Fruit fly (Drosophila melanogaster) whole organism, wandering third instar larva: Measurements from ENCODE around the gene CG4053.

Experiments used
- Abd-B ChIP-seq: fragments of >200 bp; optimal IDR thresholded peaks from 2 replicates; lab custom pipeline; 2017; ENCODE audit warnings: missing biosample characterization, missing genetic modification characterization
- CG32264 ChIP-seq: fragments of 200-800 bp; sonication (Bioruptor generic); optimal IDR thresholded peaks from 2 replicates; lab custom pipeline; 2016; ENCODE audit warnings: missing biosample characterization, missing genetic modification characterization
- CG9705 ChIP-seq: fragments of 200-800 bp; sonication (Bioruptor generic); optimal IDR thresholded peaks from 2 replicates; lab custom pipeline; 2018; ENCODE audit warnings: missing biosample characterization, mild to moderate bottlenecking, missing genetic modification characterization
- CrebA ChIP-seq: fragments of 200-800 bp; sonication (Bioruptor generic); optimal IDR thresholded peaks from 2 replicates; lab custom pipeline; 2016; ENCODE audit warnings: missing biosample characterization, mild to moderate bottlenecking, missing genetic modification characterization, borderline replicate concordance
- Dfd ChIP-seq: fragments of >200 bp; optimal IDR thresholded peaks from 2 replicates; lab custom pipeline; 2017; ENCODE audit warnings: missing biosample characterization, missing genetic modification characterization
- Dif ChIP-seq: fragments of 200-275, 200-300 bp; sonication (Bioruptor generic); optimal IDR thresholded peaks from 2 replicates; lab custom pipeline; 2018; ENCODE audit warnings: missing biosample characterization, missing genetic modification characterization; ENCODE audit not compliant: partially characterized antibody
- GATAd ChIP-seq: sonication (Bioruptor generic); optimal IDR thresholded peaks from 2 replicates; lab custom pipeline; 2016; ENCODE audit warnings: missing biosample characterization, missing genetic modification characterization
- HLH106 ChIP-seq: fragments of 200-800 bp; optimal IDR thresholded peaks from 3 replicates; lab custom pipeline; 2019; ENCODE audit warnings: missing biosample characterization, mild to moderate bottlenecking, missing genetic modification characterization, moderate library complexity
- Hnf4 ChIP-seq: fragments of 200-800 bp; sonication (Bioruptor generic); optimal IDR thresholded peaks from 2 replicates; lab custom pipeline; 2016; ENCODE audit warnings: missing biosample characterization, mild to moderate bottlenecking, missing genetic modification characterization
- Hr78 ChIP-seq: fragments of >200 bp; optimal IDR thresholded peaks from 2 replicates; lab custom pipeline; 2017; ENCODE audit warnings: missing biosample characterization, missing genetic modification characterization
- Hr83 ChIP-seq: fragments of 200-300 bp; sonication (Bioruptor generic); optimal IDR thresholded peaks from 2 replicates; lab custom pipeline; 2016; ENCODE audit warnings: missing biosample characterization, mild to moderate bottlenecking, missing genetic modification characterization, moderate library complexity; ENCODE audit not compliant: poor library complexity, severe bottlenecking
- Jra ChIP-seq: sonication (Bioruptor generic); optimal IDR thresholded peaks from 2 replicates; lab custom pipeline; 2016; ENCODE audit warnings: missing biosample characterization, missing genetic modification characterization
- Mio ChIP-seq: sonication (Bioruptor generic); optimal IDR thresholded peaks from 2 replicates; lab custom pipeline; 2016; ENCODE audit warnings: missing biosample characterization, missing genetic modification characterization
- Myc ChIP-seq: fragments of >200 bp; optimal IDR thresholded peaks from 2 replicates; lab custom pipeline; 2017
- OdsH ChIP-seq: fragments of 200-800 bp; sonication (Bioruptor generic); optimal IDR thresholded peaks from 2 replicates; lab custom pipeline; 2016; ENCODE audit warnings: missing biosample characterization, mild to moderate bottlenecking, missing genetic modification characterization
- Rel ChIP-seq, 2 experiments: fragments of 200-800 bp; sonication (Bioruptor generic) in 1 of 2; optimal IDR thresholded peaks; 2 replicates in 1 of 2; 3 replicates in 1 of 2; lab custom pipeline; 2016 to 2019; ENCODE audit warnings: mild to moderate bottlenecking in 2 of 2, missing biosample characterization in 2 of 2, missing genetic modification characterization in 2 of 2, moderate library complexity in 1 of 2
- Sp1 ChIP-seq: fragments of 200-800 bp; sonication (Bioruptor generic); optimal IDR thresholded peaks from 3 replicates; lab custom pipeline; 2019; ENCODE audit warnings: missing biosample characterization, mild to moderate bottlenecking, missing genetic modification characterization, moderate library complexity
- br ChIP-seq: fragments of 200-800 bp; sonication (Bioruptor generic); optimal IDR thresholded peaks from 2 replicates; lab custom pipeline; 2016; ENCODE audit warnings: missing biosample characterization, missing genetic modification characterization
- brk ChIP-seq: fragments of 200-800 bp; sonication (Bioruptor generic); optimal IDR thresholded peaks from 2 replicates; lab custom pipeline; 2016; ENCODE audit warnings: missing biosample characterization, mild to moderate bottlenecking, missing genetic modification characterization
- dl ChIP-seq, 2 experiments: fragments of 175-275, 200-275 bp in 1 of 2; fragments of 200-275 bp in 1 of 2; sonication (Bioruptor generic); optimal IDR thresholded peaks; lab custom pipeline; 2018; ENCODE audit warnings: mild to moderate bottlenecking in 2 of 2, missing biosample characterization in 2 of 2, missing genetic modification characterization in 2 of 2, moderate library complexity in 2 of 2; ENCODE audit not compliant: partially characterized antibody in 2 of 2, insufficient read depth in 1 of 2
- dmrt93B ChIP-seq: fragments of 200-800 bp; sonication (Bioruptor generic); optimal IDR thresholded peaks from 2 replicates; lab custom pipeline; 2018; ENCODE audit warnings: missing biosample characterization, mild to moderate bottlenecking, missing genetic modification characterization
- dsf ChIP-seq: sonication (Bioruptor generic); optimal IDR thresholded peaks from 2 replicates; lab custom pipeline; 2016; ENCODE audit warnings: missing biosample characterization, missing genetic modification characterization, borderline replicate concordance
- foxo ChIP-seq, 2 experiments: fragments of 200-800 bp; sonication (Bioruptor generic); optimal IDR thresholded peaks; 2 replicates in 1 of 2; 3 replicates in 1 of 2; lab custom pipeline; 2016 to 2017; ENCODE audit warnings: missing biosample characterization in 2 of 2, missing genetic modification characterization in 2 of 2
- h ChIP-seq: fragments of 200-800 bp; sonication (Bioruptor generic); optimal IDR thresholded peaks from 3 replicates; lab custom pipeline; 2016; ENCODE audit warnings: missing biosample characterization, mild to moderate bottlenecking, missing genetic modification characterization
- lola ChIP-seq: fragments of >200 bp; optimal IDR thresholded peaks from 2 replicates; lab custom pipeline; 2017; ENCODE audit warnings: missing biosample characterization, missing genetic modification characterization
- pan ChIP-seq: fragments of >200 bp; optimal IDR thresholded peaks from 2 replicates; lab custom pipeline; 2017
- rgr ChIP-seq: fragments of 200-800 bp; sonication (Bioruptor generic); optimal IDR thresholded peaks from 3 replicates; lab custom pipeline; 2016; ENCODE audit warnings: missing biosample characterization, mild to moderate bottlenecking, missing genetic modification characterization
- sage ChIP-seq: fragments of 200-800 bp; sonication (Bioruptor generic); optimal IDR thresholded peaks from 2 replicates; lab custom pipeline; 2016; ENCODE audit warnings: missing biosample characterization, mild to moderate bottlenecking, missing genetic modification characterization
- tai ChIP-seq: sonication (Bioruptor generic); optimal IDR thresholded peaks from 2 replicates; lab custom pipeline; 2016; ENCODE audit warnings: missing biosample characterization, missing genetic modification characterization
- usp ChIP-seq: fragments of >200 bp; optimal IDR thresholded peaks from 2 replicates; lab custom pipeline; 2017; ENCODE audit warnings: missing biosample characterization, missing genetic modification characterization

Gene CG4053

dm6 chr3R:17122796-17123504 is 9.0 kb downstream of the CG4053 start (continued):
- peak; percentile 53 for TF ChIP-seq rgr (GFP tag; lab: Kevin White, UChicago)

dm6 chr3R:17121277-17121676 is 10.7 kb downstream of the CG4053 start, which contains the start of gene CG42779:
Gene CG42779, plus strand, starts transcription at chr3R:17121577.
- no peak for TF ChIP-seq dl (GFP tag; optimal IDR thresholded peaks at IDR 0.05; lab: Kevin White, UChicago; ENCODE audit: insufficient read depth in 1 of 2, partially characterized antibody in 2 of 2)
- no peak for TF ChIP-seq tai (GFP tag; lab: Kevin White, UChicago)
- no peak for TF ChIP-seq Jra (GFP tag; lab: Kevin White, UChicago)
- no peak for TF ChIP-seq br (GFP tag; lab: Kevin White, UChicago)
- no peak for TF ChIP-seq dmrt93B
- no peak for TF ChIP-seq GATAd
- TF ChIP-seq brk (GFP tag; lab: Kevin White, UChicago) = no peak
- no peak for TF ChIP-seq CrebA (GFP tag; lab: Kevin White, UChicago)
- TF ChIP-seq OdsH (GFP tag; lab: Kevin White, UChicago) = no peak

- no peak for TF ChIP-seq HLH106
- no peak for TF ChIP-seq dl (GFP tag; optimal IDR thresholded peaks at IDR 0.05; lab: Kevin White, UChicago; ENCODE audit: insufficient read depth in 1 of 2, partially characterized antibody in 2 of 2)
- no peak for TF ChIP-seq dsf (GFP tag; lab: Kevin White, UChicago)
- no peak for TF ChIP-seq lola (GFP tag; lab: Kevin White, UChicago)
- TF ChIP-seq Sp1 = no peak
- TF ChIP-seq Myc (lab: Kevin White, UChicago) = no peak
- TF ChIP-seq Hnf4 (GFP tag; lab: Kevin White, UChicago) = no peak
- TF ChIP-seq Dfd (GFP tag; lab: Kevin White, UChicago) = no peak
Measured at dm6 chr3R:17120165-17120564, 11.8 kb downstream of the CG4053 start, which contains the start of gene CG34278. Gene CG34278, plus strand, starts transcription at chr3R:17120465.

dm6 chr3R:17118917-17119378 is 13.1 kb downstream of the CG4053 start:
- TF ChIP-seq br (GFP tag; lab: Kevin White, UChicago) (peak; percentile 12), Rel (GFP tag; optimal IDR thresholded peaks at IDR 0.05; lab: Kevin White, UChicago) (no peak), Rel (tag; optimal IDR thresholded peaks at IDR 0.05; lab: Kevin White, UChicago) (peak; percentile 22), CG9705 (GFP tag; lab: Kevin White, UChicago) (no peak), CG32264 (peak; percentile 15), brk (GFP tag; lab: Kevin White, UChicago) (peak; percentile 38), lola (GFP tag; lab: Kevin White, UChicago) (peak; percentile 45), Hr78 (GFP tag; lab: Kevin White, UChicago) (no peak), usp (GFP tag; lab: Kevin White, UChicago) (no peak), Myc (lab: Kevin White, UChicago) (no peak), Abd-B (no peak), CrebA (GFP tag; lab: Kevin White, UChicago) (peak; percentile 74), Dfd (GFP tag; lab: Kevin White, UChicago) (no peak), h (GFP tag; lab: Kevin White, UChicago) (no peak), dl (GFP tag; optimal IDR thresholded peaks at IDR 0.05; lab: Kevin White, UChicago; ENCODE audit: insufficient read depth in 1 of 2, partially characterized antibody in 2 of 2) (peak; percentile 29 to 60), sage (GFP tag; lab: Kevin White, UChicago) (peak; percentile 73), GATAd (no peak), dmrt93B (no peak), pan (lab: Kevin White, UChicago) (no peak), Sp1 (peak; percentile 39), Mio (GFP tag; lab: Kevin White, UChicago) (no peak), Jra (GFP tag; lab: Kevin White, UChicago) (no peak), rgr (GFP tag; lab: Kevin White, UChicago) (no peak), Hr83 (GFP tag; lab: Kevin White, UChicago) (peak; percentile 45), foxo (GFP tag; optimal IDR thresholded peaks at IDR 0.05; lab: Kevin White, UChicago) (peak in 1 of 2 experiments; percentile 32), Dif (peak; percentile 59)
